Worm (Caenorhabditis elegans) whole organism, young adult: ENCODE measurements around the gene fbxa-71.

Experiments used
- B0035.1 ChIP-seq: sonication (generic microtip); optimal IDR thresholded peaks from 2 replicates; lab custom pipeline; 2016; ENCODE audit warnings: missing genetic modification characterization, mild to moderate bottlenecking, missing compliant biosample characterization, missing genotype, missing genetic modification reagents
- B0261.1 ChIP-seq: sonication (generic microtip); optimal IDR thresholded peaks from 2 replicates; lab custom pipeline; 2016; ENCODE audit warnings: mild to moderate bottlenecking, missing genetic modification characterization, moderate library complexity, missing compliant biosample characterization
- D2030.7 ChIP-seq: fragments of 200-800 bp; sonication (Bioruptor generic); IDR thresholded peaks from 2 replicates; pipeline ENCODE4 v1.3.6; 2022; ENCODE audit warnings: missing genetic modification reagents, missing genetic modification characterization, missing compliant biosample characterization
- F10E7.11 ChIP-seq: sonication (generic microtip); optimal IDR thresholded peaks from 2 replicates; lab custom pipeline; 2017; ENCODE audit warnings: mild to moderate bottlenecking, missing genetic modification characterization, moderate library complexity, missing compliant biosample characterization
- F57C9.4 ChIP-seq: sonication (generic microtip); optimal IDR thresholded peaks from 2 replicates; lab custom pipeline; 2017; ENCODE audit warnings: mild to moderate bottlenecking, missing genetic modification characterization, missing compliant biosample characterization
- Y53F4B.3 ChIP-seq: fragments of 200-800 bp; sonication (Bioruptor generic); IDR thresholded peaks from 2 replicates; pipeline ENCODE4 v1.3.6; 2022; ENCODE audit warnings: missing genetic modification reagents, missing genetic modification characterization, missing compliant biosample characterization
- Y56A3A.18 ChIP-seq: fragments of 200-800 bp; sonication (Bioruptor generic); IDR thresholded peaks from 2 replicates; pipeline ENCODE4 v1.3.6; 2022; ENCODE audit warnings: missing genetic modification reagents, missing genetic modification characterization, missing compliant biosample characterization
- ZK185.1 ChIP-seq: sonication (generic microtip); optimal IDR thresholded peaks from 2 replicates; lab custom pipeline; 2016; ENCODE audit warnings: mild to moderate bottlenecking, missing genetic modification characterization, missing compliant biosample characterization; ENCODE audit not compliant: poor library complexity, severe bottlenecking
- aptf-2 ChIP-seq: fragments of 200-800 bp; sonication (Bioruptor generic); conservative IDR thresholded peaks from 2 replicates; pipeline ENCODE4 v1.3.6; 2022; ENCODE audit warnings: missing genetic modification reagents, missing genetic modification characterization, missing compliant biosample characterization
- atf-7 ChIP-seq: sonication (generic microtip); optimal IDR thresholded peaks from 2 replicates; lab custom pipeline; 2017; ENCODE audit warnings: mild to moderate bottlenecking, missing genetic modification characterization, missing compliant biosample characterization
- attf-3 ChIP-seq: fragments of 200-800 bp; sonication (Bioruptor generic); conservative IDR thresholded peaks from 2 replicates; pipeline ENCODE4 v1.3.6; 2022; ENCODE audit warnings: missing genetic modification reagents, missing genetic modification characterization, missing compliant biosample characterization
- bed-1 ChIP-seq: fragments of 200-800 bp; sonication (Bioruptor generic); IDR thresholded peaks from 2 replicates; pipeline ENCODE4 v1.3.6; 2022; ENCODE audit warnings: missing genetic modification reagents, missing genetic modification characterization, missing compliant biosample characterization
- bed-2 ChIP-seq: fragments of 200-800 bp; sonication (Bioruptor generic); IDR thresholded peaks from 2 replicates; pipeline ENCODE4 v1.3.6; 2022; ENCODE audit warnings: missing genetic modification reagents, missing genetic modification characterization, missing compliant biosample characterization
- ceh-27 ChIP-seq: fragments of 200-800 bp; sonication (Bioruptor generic); optimal IDR thresholded peaks from 2 replicates; lab custom pipeline; 2018; ENCODE audit warnings: mild to moderate bottlenecking, missing genetic modification characterization, moderate library complexity, missing compliant biosample characterization
- ceh-40 ChIP-seq: fragments of 200-800 bp; sonication (Bioruptor generic); IDR thresholded peaks from 2 replicates; pipeline ENCODE4 v1.3.6; 2022; ENCODE audit warnings: missing genetic modification characterization, missing compliant biosample characterization
- ceh-79 ChIP-seq: sonication (generic microtip); optimal IDR thresholded peaks from 2 replicates; lab custom pipeline; 2017; ENCODE audit warnings: mild to moderate bottlenecking, missing genetic modification characterization, missing compliant biosample characterization
- die-1 ChIP-seq: sonication (generic microtip); optimal IDR thresholded peaks from 2 replicates; lab custom pipeline; 2016; ENCODE audit warnings: missing genotype, mild to moderate bottlenecking, missing genetic modification characterization, missing compliant biosample characterization
- efl-1 ChIP-seq: fragments of 150-350 bp; optimal IDR thresholded peaks from 2 replicates; lab custom pipeline; 2014; ENCODE audit warnings: missing biosample characterization, missing genetic modification reagents, missing genetic modification characterization
- egl-18 ChIP-seq: fragments of 200-800 bp; sonication (Bioruptor generic); IDR thresholded peaks from 2 replicates; pipeline ENCODE4 v1.3.6; 2022; ENCODE audit warnings: missing genetic modification reagents, missing genetic modification characterization, missing compliant biosample characterization
- ets-4 ChIP-seq: fragments of 200-800 bp; sonication (Bioruptor generic); optimal IDR thresholded peaks from 2 replicates; lab custom pipeline; 2018; ENCODE audit warnings: mild to moderate bottlenecking, missing genetic modification characterization, missing compliant biosample characterization
- him-1 ChIP-seq: sonication (generic microtip); optimal IDR thresholded peaks from 2 replicates; lab custom pipeline; 2016; ENCODE audit warnings: missing genotype, missing genetic modification reagents, missing genetic modification characterization, missing compliant biosample characterization
- hmg-1.2 ChIP-seq: fragments of 200-800 bp; sonication (Bioruptor generic); IDR thresholded peaks from 2 replicates; pipeline ENCODE4 v1.3.6; 2022; ENCODE audit warnings: missing genetic modification reagents, missing genetic modification characterization, missing compliant biosample characterization
- lin-26 ChIP-seq: fragments of 200-800 bp; sonication (Bioruptor generic); IDR thresholded peaks from 2 replicates; pipeline ENCODE4 v1.3.6; 2022; ENCODE audit warnings: missing genetic modification reagents, missing genetic modification characterization, missing compliant biosample characterization
- lin-35 ChIP-seq, 3 experiments: fragments of 150-350 bp in 2 of 3; sonication (generic microtip) in 1 of 3; optimal IDR thresholded peaks; 2 replicates each; lab custom pipeline; 2014 to 2018; ENCODE audit warnings: missing biosample characterization in 3 of 3, missing genetic modification characterization in 3 of 3, missing genetic modification reagents in 3 of 3
- lin-40 ChIP-seq: sonication (generic microtip); optimal IDR thresholded peaks from 2 replicates; lab custom pipeline; 2016; ENCODE audit warnings: missing genetic modification characterization, mild to moderate bottlenecking, missing compliant biosample characterization, missing genotype, missing genetic modification reagents
- lin-54 ChIP-seq: fragments of 200-800 bp; sonication (Bioruptor generic); optimal IDR thresholded peaks from 2 replicates; lab custom pipeline; 2018; ENCODE audit warnings: mild to moderate bottlenecking, missing genetic modification characterization, missing compliant biosample characterization
- madf-6 ChIP-seq: fragments of 200-800 bp; sonication (Bioruptor generic); IDR thresholded peaks from 2 replicates; pipeline ENCODE4 v1.3.6; 2022; ENCODE audit warnings: missing genetic modification reagents, missing genetic modification characterization, missing compliant biosample characterization
- mcd-1 ChIP-seq: fragments of 200-800 bp; sonication (Bioruptor generic); IDR thresholded peaks from 2 replicates; pipeline ENCODE4 v1.3.6; 2022; ENCODE audit warnings: missing genetic modification reagents, missing genetic modification characterization, missing compliant biosample characterization
- nhr-27 ChIP-seq: fragments of 200-800 bp; sonication (Bioruptor generic); optimal IDR thresholded peaks from 2 replicates; lab custom pipeline; 2018; ENCODE audit warnings: mild to moderate bottlenecking, missing genetic modification characterization, moderate library complexity, missing compliant biosample characterization
- nhr-80 ChIP-seq: sonication (generic microtip); optimal IDR thresholded peaks from 2 replicates; lab custom pipeline; 2016; ENCODE audit warnings: missing genetic modification characterization, missing compliant biosample characterization
- pbrm-1 ChIP-seq: fragments of 200-800 bp; sonication (Bioruptor generic); IDR thresholded peaks from 2 replicates; pipeline ENCODE4 v1.3.6; 2022; ENCODE audit warnings: missing genetic modification reagents, missing genetic modification characterization, missing compliant biosample characterization
- repo-1 ChIP-seq: sonication (generic microtip); optimal IDR thresholded peaks from 2 replicates; lab custom pipeline; 2017; ENCODE audit warnings: mild to moderate bottlenecking, missing genetic modification characterization, missing compliant biosample characterization
- rpc-1 ChIP-seq, 2 experiments: fragments of 150-350 bp in 1 of 2; sonication (generic microtip) in 1 of 2; optimal IDR thresholded peaks; 2 replicates each; lab custom pipeline; 2014 to 2018; ENCODE audit warnings: missing biosample characterization in 1 of 2, missing genetic modification characterization in 1 of 2, missing genetic modification reagents in 1 of 2, missing genotype in 1 of 2
- snpc-1.1 ChIP-seq: sonication (generic microtip); optimal IDR thresholded peaks from 2 replicates; lab custom pipeline; 2017; ENCODE audit warnings: missing genetic modification characterization, mild to moderate bottlenecking, missing compliant biosample characterization, antibody characterized with exemption, moderate library complexity, missing genotype, missing genetic modification reagents; ENCODE audit not compliant: insufficient read depth
- sptf-2 ChIP-seq: fragments of 200-800 bp; sonication (Bioruptor generic); optimal IDR thresholded peaks from 2 replicates; lab custom pipeline; 2018; ENCODE audit warnings: mild to moderate bottlenecking, missing genetic modification characterization, missing compliant biosample characterization
- tbp1 ChIP-seq: fragments of 200-800 bp; sonication (Bioruptor generic); optimal IDR thresholded peaks from 2 replicates; lab custom pipeline; 2018; ENCODE audit warnings: mild to moderate bottlenecking, missing genetic modification characterization, missing compliant biosample characterization
- zim-3 ChIP-seq: sonication (generic microtip); optimal IDR thresholded peaks from 2 replicates; lab custom pipeline; 2017; ENCODE audit warnings: mild to moderate bottlenecking, missing genetic modification characterization, moderate library complexity, missing compliant biosample characterization
- ztf-6 ChIP-seq: fragments of 200-800 bp; sonication (Bioruptor generic); IDR thresholded peaks from 2 replicates; pipeline ENCODE4 v1.3.6; 2022; ENCODE audit warnings: missing genetic modification reagents, missing genetic modification characterization, missing compliant biosample characterization

fbxa-71 gene

ce11 chrIII:2294736-2295135 is 39.1 kb downstream of the fbxa-71 start:
- TF ChIP-seq efl-1 (GFP tag; lab: Kevin White, UChicago) = no peak
- peak; percentile 30 for TF ChIP-seq nhr-80 (tag; lab: Kevin White, UChicago)

DNA sequence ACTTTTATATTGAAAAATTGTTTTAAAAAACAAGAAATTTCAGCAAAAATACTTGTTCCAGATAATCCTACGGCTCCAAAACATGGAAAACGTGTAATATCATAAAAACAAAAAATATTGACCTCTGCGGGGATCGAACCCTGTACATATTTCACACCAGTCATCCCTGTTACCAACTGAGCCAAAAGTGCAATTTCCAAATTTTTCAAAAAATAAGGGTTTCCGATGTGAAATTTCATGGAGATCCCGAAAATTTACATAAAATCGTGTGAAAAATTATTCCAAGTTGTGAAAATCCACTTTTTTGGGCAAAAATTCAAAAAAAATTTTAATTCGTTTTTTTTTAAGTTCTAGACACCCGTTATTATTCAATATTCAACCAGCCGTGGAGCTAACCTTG is 48.5 kb downstream of the fbxa-71 start:
- TF ChIP-seq mcd-1 (GFP tag; lab: Robert Waterston, UW) = no peak
- no peak for TF ChIP-seq Y53F4B.3 (GFP tag; lab: Robert Waterston, UW)
- TF ChIP-seq zim-3 (tag; lab: Kevin White, UChicago) = no peak
- no peak for TF ChIP-seq pbrm-1 (GFP tag; lab: Robert Waterston, UW)
- no peak for TF ChIP-seq B0035.1 (tag; lab: Kevin White, UChicago)
- TF ChIP-seq aptf-2 (GFP tag; lab: Robert Waterston, UW) = no peak
- no peak for TF ChIP-seq lin-40
- TF ChIP-seq egl-18 (GFP tag; lab: Robert Waterston, UW) = no peak
- no peak for TF ChIP-seq atf-7 (tag; lab: Kevin White, UChicago)
- TF ChIP-seq snpc-1.1 (tag; lab: Kevin White, UChicago) = no peak
- TF ChIP-seq F10E7.11 (tag; lab: Kevin White, UChicago) = no peak
- TF ChIP-seq D2030.7 = peak; percentile 25; the same call in 1 of the 2 replicates
- peak; percentile 85 for TF ChIP-seq tbp1 (GFP tag; lab: Kevin White, UChicago)
- peak; percentile 32 for TF ChIP-seq rpc-1 (optimal IDR thresholded peaks at IDR 0.05; lab: Kevin White, UChicago)
- peak; percentile 73 for TF ChIP-seq rpc-1 (tag; optimal IDR thresholded peaks at IDR 0.05; lab: Kevin White, UChicago)
- 0 out of 2 replicates have a peak, but pooled peaks have one; percentile 41 for TF ChIP-seq lin-26 (GFP tag; lab: Robert Waterston, UW)
- peak; percentile 43 for TF ChIP-seq B0261.1 (tag; lab: Kevin White, UChicago)
- TF ChIP-seq lin-35 (GFP tag; optimal IDR thresholded peaks at IDR 0.05; lab: Kevin White, UChicago) = no peak
- TF ChIP-seq die-1 (tag; lab: Kevin White, UChicago) = peak; percentile 47
- no peak for TF ChIP-seq nhr-27 (tag; lab: Kevin White, UChicago)
- TF ChIP-seq lin-54 (GFP tag; lab: Kevin White, UChicago) = no peak
- no peak for TF ChIP-seq ZK185.1 (tag; lab: Kevin White, UChicago)
- TF ChIP-seq, all 124 proteins: peak for 6

DNA sequence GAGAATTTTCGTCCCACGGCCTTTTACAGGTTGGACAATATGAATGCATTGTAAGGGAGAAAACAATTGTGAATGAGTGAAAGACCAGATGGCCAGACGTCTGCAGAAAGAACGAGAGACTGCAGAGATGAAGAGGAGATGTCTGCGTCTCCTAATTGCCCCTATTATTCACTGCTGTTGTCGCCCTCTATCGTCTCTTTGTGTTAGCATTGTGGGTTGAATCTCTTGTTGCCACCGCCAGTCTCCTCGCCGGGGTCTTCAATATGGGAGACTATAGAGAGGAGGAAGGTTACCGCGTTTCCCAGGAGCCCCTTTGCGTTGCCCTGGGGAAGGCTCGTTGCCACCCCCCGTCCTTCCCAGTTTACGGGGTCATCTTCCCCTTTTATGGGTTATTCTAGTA is 49.2 kb downstream of the fbxa-71 start, which contains the start of gene Y54F10BM.9:
TSS of gene Y54F10BM.9 (minus strand) at position 61 of the 400 bp plus-strand sequence.
- TF ChIP-seq aptf-2 (GFP tag; lab: Robert Waterston, UW) (peak; percentile 89), bed-2 (GFP tag; lab: Robert Waterston, UW) (no peak), repo-1 (no peak), F57C9.4 (tag; lab: Kevin White, UChicago) (no peak), mcd-1 (GFP tag; lab: Robert Waterston, UW) (peak; percentile 18; the same call in 1 of the 2 replicates), hmg-1.2 (GFP tag; lab: Robert Waterston, UW) (peak; percentile 74; the same call in 1 of the 2 replicates), ets-4 (GFP tag; lab: Kevin White, UChicago) (no peak), ceh-79 (tag; lab: Kevin White, UChicago) (no peak), lin-26 (GFP tag; lab: Robert Waterston, UW) (peak; percentile 58; the same call in 1 of the 2 replicates), ztf-6 (no peak), ceh-27 (GFP tag; lab: Kevin White, UChicago) (peak; percentile 8), bed-1 (no peak), sptf-2 (GFP tag; lab: Kevin White, UChicago) (no peak), madf-6 (GFP tag; lab: Robert Waterston, UW) (peak; percentile 10; the same call in 1 of the 2 replicates), ceh-40 (GFP tag; lab: Robert Waterston, UW) (no peak), him-1 (tag; lab: Kevin White, UChicago) (no peak), attf-3 (no peak), Y56A3A.18 (GFP tag; lab: Robert Waterston, UW) (no peak)
